Worm (Caenorhabditis elegans) whole organism, L1 larva: ENCODE data around the gene oma-2.

ENCODE experiments used
- C04F5.9 ChIP-seq: sonication (generic microtip); optimal IDR thresholded peaks from 2 replicates; lab custom pipeline; 2016; ENCODE audit warnings: missing genetic modification characterization, missing compliant biosample characterization
- C16A3.4 ChIP-seq: fragments of 150-350 bp; optimal IDR thresholded peaks from 2 replicates; lab custom pipeline; 2014; ENCODE audit warnings: missing biosample characterization, missing genetic modification characterization
- C34B4.2 ChIP-seq: sonication (generic microtip); optimal IDR thresholded peaks from 2 replicates; lab custom pipeline; 2017; ENCODE audit warnings: mild to moderate bottlenecking, missing genetic modification characterization, missing compliant biosample characterization
- F16B12.6 ChIP-seq: fragments of 150-350 bp; optimal IDR thresholded peaks from 2 replicates; lab custom pipeline; 2014; ENCODE audit warnings: missing biosample characterization, missing genetic modification characterization
- Y116A8C.19 ChIP-seq: sonication (generic microtip); optimal IDR thresholded peaks from 2 replicates; lab custom pipeline; 2016; ENCODE audit warnings: missing compliant biosample characterization, missing genetic modification characterization, borderline replicate concordance
- aha-1 ChIP-seq: fragments of 150-350 bp; optimal IDR thresholded peaks from 2 replicates; lab custom pipeline; 2014; ENCODE audit warnings: missing biosample characterization, missing genetic modification characterization
- blmp-1 ChIP-seq: fragments of 150-350 bp; optimal IDR thresholded peaks from 2 replicates; lab custom pipeline; 2014; ENCODE audit warnings: missing biosample characterization, missing genetic modification characterization
- ceh-82 ChIP-seq, 3 experiments: fragments of 150-350 bp in 1 of 3; sonication (generic microtip) in 2 of 3; optimal IDR thresholded peaks; 2 replicates each; lab custom pipeline; 2014 to 2017; ENCODE audit warnings: missing biosample characterization in 3 of 3, missing genetic modification characterization in 3 of 3
- ceh-90 ChIP-seq: sonication (generic microtip); optimal IDR thresholded peaks from 2 replicates; lab custom pipeline; 2016; ENCODE audit warnings: missing genetic modification characterization, missing compliant biosample characterization
- ces-1 ChIP-seq: fragments of 150-350 bp; optimal IDR thresholded peaks from 2 replicates; lab custom pipeline; 2014; ENCODE audit warnings: missing biosample characterization, missing genetic modification reagents, missing genetic modification characterization
- dsc-1 ChIP-seq: sonication (generic microtip); optimal IDR thresholded peaks from 2 replicates; lab custom pipeline; 2016; ENCODE audit warnings: mild to moderate bottlenecking, missing genetic modification characterization, missing compliant biosample characterization
- efl-1 ChIP-seq, 4 experiments: fragments of 150-350 bp; optimal IDR thresholded peaks in 3 of 4; peaks in 1 of 4; 1 replicate in 1 of 4; 2 replicates in 3 of 4; lab custom pipeline; 2014; ENCODE audit warnings: missing biosample characterization in 2 of 4, missing genetic modification characterization in 2 of 4, missing genetic modification reagents in 2 of 4
- egl-13 ChIP-seq: sonication (generic microtip); optimal IDR thresholded peaks from 2 replicates; lab custom pipeline; 2016; ENCODE audit warnings: missing genotype, missing genetic modification reagents, missing genetic modification characterization, missing compliant biosample characterization
- elt-3 ChIP-seq, 6 experiments: fragments of 150-350 bp in 1 of 6; sonication (generic microtip); optimal IDR thresholded peaks; 2 replicates each; lab custom pipeline; 2017 to 2018; ENCODE audit warnings: missing biosample characterization in 6 of 6, missing genetic modification characterization in 6 of 6, inconsistent platforms in 1 of 6
- ets-5 ChIP-seq: fragments of 200-800 bp; sonication (Bioruptor generic); IDR thresholded peaks from 2 replicates; pipeline ENCODE4 v1.3.6; 2022; ENCODE audit warnings: missing genetic modification characterization, missing compliant biosample characterization
- fkh-10 ChIP-seq: sonication (generic microtip); optimal IDR thresholded peaks from 2 replicates; lab custom pipeline; 2017; ENCODE audit warnings: missing biosample characterization, missing genetic modification reagents, missing genetic modification characterization
- fkh-4 ChIP-seq: sonication (generic microtip); optimal IDR thresholded peaks from 2 replicates; lab custom pipeline; 2016; ENCODE audit warnings: missing compliant biosample characterization, missing genetic modification characterization, borderline replicate concordance
- fkh-8 ChIP-seq: sonication (generic microtip); optimal IDR thresholded peaks from 2 replicates; lab custom pipeline; 2016; ENCODE audit warnings: mild to moderate bottlenecking, missing genetic modification characterization, missing compliant biosample characterization
- fos-1 ChIP-seq: fragments of 150-350 bp; optimal IDR thresholded peaks from 2 replicates; lab custom pipeline; 2014; ENCODE audit warnings: missing biosample characterization, missing genetic modification characterization
- grh-1 ChIP-seq: fragments of 200-800 bp; sonication (Bioruptor generic); IDR thresholded peaks from 2 replicates; pipeline ENCODE4 v1.3.6; 2022; ENCODE audit warnings: missing genetic modification reagents, missing genetic modification characterization, missing compliant biosample characterization
- hlh-4 ChIP-seq: sonication (generic microtip); optimal IDR thresholded peaks from 2 replicates; lab custom pipeline; 2016; ENCODE audit warnings: mild to moderate bottlenecking, missing genetic modification characterization, missing compliant biosample characterization
- hpl-2 ChIP-seq: fragments of 150-350 bp; optimal IDR thresholded peaks from 2 replicates; lab custom pipeline; 2014; ENCODE audit warnings: missing biosample characterization, missing genetic modification reagents, missing genetic modification characterization
- irx-1 ChIP-seq: sonication (generic microtip); optimal IDR thresholded peaks from 2 replicates; lab custom pipeline; 2016; ENCODE audit warnings: missing genetic modification characterization, missing compliant biosample characterization
- jun-1 ChIP-seq: fragments of 150-350 bp; optimal IDR thresholded peaks from 2 replicates; lab custom pipeline; 2014; ENCODE audit warnings: missing biosample characterization, missing genetic modification reagents, missing genetic modification characterization
- lin-14 ChIP-seq: fragments of 200-800 bp; sonication (Bioruptor generic); optimal IDR thresholded peaks from 2 replicates; lab custom pipeline; 2018; ENCODE audit warnings: mild to moderate bottlenecking, missing genetic modification characterization, moderate library complexity, missing compliant biosample characterization
- lin-35 ChIP-seq, 2 experiments: fragments of 150-350 bp; optimal IDR thresholded peaks; 2 replicates each; lab custom pipeline; 2014; ENCODE audit warnings: missing biosample characterization in 2 of 2, missing genetic modification characterization in 2 of 2, missing genetic modification reagents in 2 of 2
- lin-39 ChIP-seq: fragments of 150-350 bp; optimal IDR thresholded peaks from 2 replicates; lab custom pipeline; 2014; ENCODE audit warnings: missing biosample characterization, missing genetic modification reagents, missing genetic modification characterization
- lir-3 ChIP-seq: sonication (generic microtip); optimal IDR thresholded peaks from 2 replicates; lab custom pipeline; 2016; ENCODE audit warnings: mild to moderate bottlenecking, missing genetic modification characterization, moderate library complexity, missing compliant biosample characterization; ENCODE audit not compliant: poor library complexity
- mab-9 ChIP-seq: fragments of 200-800 bp; sonication (Bioruptor generic); IDR thresholded peaks from 2 replicates; pipeline ENCODE4 v1.3.6; 2022; ENCODE audit warnings: missing genetic modification reagents, missing genetic modification characterization, missing compliant biosample characterization
- mdl-1 ChIP-seq, 2 experiments: fragments of 150-350 bp; optimal IDR thresholded peaks; 2 replicates each; lab custom pipeline; 2014 to 2017; ENCODE audit warnings: missing biosample characterization in 2 of 2, missing genetic modification characterization in 2 of 2, inconsistent platforms in 1 of 2
- mef-2 ChIP-seq: fragments of 150-350 bp; optimal IDR thresholded peaks from 2 replicates; lab custom pipeline; 2014; ENCODE audit warnings: missing biosample characterization, missing genetic modification characterization
- mep-1 ChIP-seq: fragments of 150-350 bp; optimal IDR thresholded peaks from 2 replicates; lab custom pipeline; 2014; ENCODE audit warnings: missing biosample characterization, missing genetic modification characterization
- nhr-12 ChIP-seq: sonication (generic microtip); optimal IDR thresholded peaks from 2 replicates; lab custom pipeline; 2017; ENCODE audit warnings: missing biosample characterization, missing genetic modification characterization
- nhr-19 ChIP-seq: fragments of 200-800 bp; sonication (Bioruptor generic); conservative IDR thresholded peaks from 2 replicates; pipeline ENCODE4 v1.3.6; 2022; ENCODE audit warnings: missing genetic modification characterization, missing compliant biosample characterization
- nhr-28 ChIP-seq: fragments of 150-350 bp; optimal IDR thresholded peaks from 2 replicates; lab custom pipeline; 2014; ENCODE audit warnings: missing biosample characterization, missing genetic modification characterization
- nhr-76 ChIP-seq: sonication (generic microtip); optimal IDR thresholded peaks from 2 replicates; lab custom pipeline; 2017; ENCODE audit warnings: missing biosample characterization, missing genetic modification characterization
- nhr-77 ChIP-seq: fragments of 150-350 bp; optimal IDR thresholded peaks from 2 replicates; lab custom pipeline; 2014; ENCODE audit warnings: missing biosample characterization, missing genetic modification characterization
- nhr-84 ChIP-seq: sonication (generic microtip); optimal IDR thresholded peaks from 2 replicates; lab custom pipeline; 2017; ENCODE audit warnings: missing biosample characterization, missing genetic modification characterization
- nhr-85 ChIP-seq: sonication (generic microtip); peaks from one replicate; lab custom pipeline; 2016; ENCODE audit warnings: missing genetic modification characterization, inconsistent platforms, missing compliant biosample characterization
- pqm-1 ChIP-seq: sonication (generic microtip); optimal IDR thresholded peaks from 3 replicates; lab custom pipeline; 2017; ENCODE audit warnings: missing biosample characterization, missing genetic modification characterization
- rnt-1 ChIP-seq: sonication (generic microtip); optimal IDR thresholded peaks from 2 replicates; lab custom pipeline; 2016; ENCODE audit warnings: mild to moderate bottlenecking, missing genetic modification characterization, moderate library complexity, missing compliant biosample characterization
- swsn-7 ChIP-seq: sonication (generic microtip); optimal IDR thresholded peaks from 2 replicates; lab custom pipeline; 2016; ENCODE audit warnings: missing genetic modification characterization, missing compliant biosample characterization
- tbx-2 ChIP-seq: sonication (generic microtip); optimal IDR thresholded peaks from 2 replicates; lab custom pipeline; 2016; ENCODE audit warnings: missing genetic modification characterization, missing compliant biosample characterization
- tlp-1 ChIP-seq: fragments of 150-350 bp; optimal IDR thresholded peaks from 2 replicates; lab custom pipeline; 2014; ENCODE audit warnings: missing biosample characterization, missing genetic modification characterization
- unc-130 ChIP-seq: fragments of 150-350 bp; optimal IDR thresholded peaks from 2 replicates; lab custom pipeline; 2017; ENCODE audit warnings: missing biosample characterization, missing genetic modification characterization, inconsistent platforms
- unc-30 ChIP-seq: sonication (generic microtip); optimal IDR thresholded peaks from 2 replicates; lab custom pipeline; 2017; ENCODE audit warnings: missing biosample characterization, missing genetic modification characterization
- unc-86 ChIP-seq: sonication (generic microtip); optimal IDR thresholded peaks from 2 replicates; lab custom pipeline; 2016; ENCODE audit warnings: missing genetic modification characterization, missing compliant biosample characterization
- unc-98 ChIP-seq: fragments of 200-800 bp; sonication (Bioruptor generic); IDR thresholded peaks from 2 replicates; pipeline ENCODE4 v1.3.6; 2022; ENCODE audit warnings: missing genetic modification characterization, missing compliant biosample characterization
- ztf-11 ChIP-seq, 2 experiments: sonication (generic microtip); optimal IDR thresholded peaks; 2 replicates each; lab custom pipeline; 2016 to 2017; ENCODE audit warnings: missing genetic modification characterization in 2 of 2, missing biosample characterization in 1 of 2, missing compliant biosample characterization in 1 of 2
- ztf-4 ChIP-seq: fragments of 150-350 bp; optimal IDR thresholded peaks from 2 replicates; lab custom pipeline; 2014; ENCODE audit warnings: missing biosample characterization, missing genetic modification characterization

The oma-2 gene

DNA sequence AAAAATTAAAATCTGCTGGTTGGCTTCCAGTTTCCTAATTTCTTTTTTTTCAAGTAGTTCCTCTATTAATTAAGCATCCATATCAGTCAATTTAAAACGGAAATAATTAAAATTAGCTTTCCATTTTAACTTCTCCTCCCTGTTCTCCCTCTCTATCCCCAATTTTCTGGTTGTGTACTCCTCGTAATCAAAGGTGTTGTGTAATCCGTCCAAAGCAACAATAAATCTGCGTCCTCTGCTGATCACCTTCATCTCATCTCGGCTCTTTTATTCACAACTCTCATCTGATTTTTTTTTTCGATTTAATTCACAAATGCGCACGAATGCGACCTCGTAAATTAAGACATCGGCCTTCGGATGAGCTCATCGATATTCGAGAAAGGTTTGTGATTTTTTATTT is 33.4 kb upstream of the oma-2 start, which contains the start of gene Y97E10AR.2:
Gene Y97E10AR.2 (plus strand): TSS at position 301 of the 400 bp plus-strand sequence.
- TF ChIP-seq hpl-2 (GFP tag; lab: Kevin White, UChicago), result no peak

DNA sequence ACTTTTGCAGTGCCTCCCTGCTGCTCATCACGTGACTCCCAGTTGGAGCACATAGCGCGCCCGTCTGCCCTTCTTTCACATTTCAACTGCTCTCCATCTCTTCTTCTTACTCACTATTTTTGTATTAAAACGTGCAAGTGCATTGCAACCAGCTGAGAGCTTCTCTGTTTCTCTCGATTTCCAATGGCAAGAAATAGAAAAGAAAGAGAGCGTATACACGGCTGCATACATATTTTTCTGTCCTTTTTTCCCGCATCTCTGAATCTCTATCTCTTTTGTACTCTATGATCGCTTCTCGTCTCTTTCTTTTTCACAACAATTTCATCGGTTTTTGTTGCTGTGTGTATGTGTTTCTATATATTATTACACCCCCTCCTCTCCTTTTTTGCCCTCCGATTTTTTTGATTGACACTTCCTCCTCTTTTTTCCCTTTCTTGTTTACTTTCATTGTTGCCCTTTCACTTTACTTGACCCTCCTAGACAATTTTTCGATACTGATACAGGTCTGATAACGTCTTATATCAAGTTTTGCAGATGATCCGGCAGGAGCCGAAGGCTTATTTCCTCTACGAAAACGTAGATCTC is 28.2 kb upstream of the oma-2 start, which contains the start of gene Y97E10AR.1:
Gene Y97E10AR.1 (plus strand): TSS at position 535 of the 585 bp plus-strand sequence.
- TF ChIP-seq mef-2 (tag; lab: Kevin White, UChicago) (peak; percentile 70), unc-98 (GFP tag; lab: Robert Waterston, UW) (no peak), lin-14 (GFP tag; lab: Kevin White, UChicago) (peak; percentile 98), ces-1 (GFP tag; lab: Kevin White, UChicago) (no peak), ceh-82 (tag; optimal IDR thresholded peaks at IDR 0.05; lab: Kevin White, UChicago) (peak in 2 of 3 experiments; percentile 17 to 68), C34B4.2 (tag; lab: Kevin White, UChicago) (no peak), mdl-1 (tag; optimal IDR thresholded peaks at IDR 0.05; lab: Kevin White, UChicago) (peak; percentile 17 to 79), ets-5 (no peak), efl-1 (optimal IDR thresholded peaks at IDR 0.05; lab: Kevin White, UChicago) (peak; percentile 66 to 68), efl-1 (GFP tag; optimal IDR thresholded peaks at IDR 0.05 in 1 of 2; lab: Kevin White, UChicago) (peak; percentile 50 to 96), C16A3.4 (tag; lab: Kevin White, UChicago) (peak; percentile 73), C04F5.9 (tag; lab: Kevin White, UChicago) (no peak), fkh-8 (tag; lab: Kevin White, UChicago) (peak; percentile 93), lin-35 (GFP tag; optimal IDR thresholded peaks at IDR 0.05; lab: Kevin White, UChicago) (peak; percentile 40 to 64), nhr-76 (tag; lab: Kevin White, UChicago) (no peak), ztf-11 (tag; optimal IDR thresholded peaks at IDR 0.05; lab: Kevin White, UChicago) (peak in 1 of 2 experiments; percentile 41), lin-39 (tag; lab: Kevin White, UChicago) (peak; percentile 51), nhr-85 (tag; lab: Kevin White, UChicago) (peak; percentile 57), fos-1 (no peak), F16B12.6 (tag; lab: Kevin White, UChicago) (peak; percentile 25), nhr-19 (GFP tag; lab: Robert Waterston, UW) (peak; percentile 74), egl-13 (tag; lab: Kevin White, UChicago) (peak; percentile 73), blmp-1 (tag; lab: Kevin White, UChicago) (peak; percentile 96), hlh-4 (no peak), nhr-84 (tag; lab: Kevin White, UChicago) (no peak), mab-9 (GFP tag; lab: Robert Waterston, UW) (0 out of 2 replicates have a peak, but pooled peaks have one; percentile 17), lir-3 (tag; lab: Kevin White, UChicago) (peak; percentile 70), tlp-1 (tag; lab: Kevin White, UChicago) (no peak), tbx-2 (tag; lab: Kevin White, UChicago) (peak; percentile 80), ceh-90 (tag; lab: Kevin White, UChicago) (no peak), jun-1 (tag; lab: Kevin White, UChicago) (peak; percentile 48), grh-1 (GFP tag; lab: Robert Waterston, UW) (no peak), hpl-2 (GFP tag; lab: Kevin White, UChicago) (no peak), fkh-10 (GFP tag; lab: Kevin White, UChicago) (peak; percentile 57), Y116A8C.19 (tag; lab: Kevin White, UChicago) (no peak), irx-1 (tag; lab: Kevin White, UChicago) (peak; percentile 77), unc-30 (tag; lab: Kevin White, UChicago) (no peak), nhr-12 (tag; lab: Kevin White, UChicago) (no peak), ztf-4 (tag; lab: Kevin White, UChicago) (peak; percentile 48), mep-1 (peak; percentile 76), unc-130 (tag; lab: Kevin White, UChicago) (no peak), elt-3 (tag; optimal IDR thresholded peaks at IDR 0.05; lab: Kevin White, UChicago) (peak in 1 of 6 experiments; percentile 7), pqm-1 (tag; lab: Kevin White, UChicago) (no peak), fkh-4 (tag; lab: Kevin White, UChicago) (peak; percentile 45), rnt-1 (tag; lab: Kevin White, UChicago) (peak; percentile 70), aha-1 (no peak), dsc-1 (tag; lab: Kevin White, UChicago) (peak; percentile 69), unc-86 (tag; lab: Kevin White, UChicago) (peak; percentile 90), nhr-77 (tag; lab: Kevin White, UChicago) (peak; percentile 77), nhr-28 (no peak), swsn-7 (peak; percentile 83)
